Worm (Caenorhabditis elegans): ENCODE results near the gene Y54G9A.5.

Gene Y54G9A.5

ce11 chrII:13695343-13696332 lies 27.2 kb upstream of the Y54G9A.5 start, which contains the start of gene kqt-3:
kqt-3 (plus strand) TSS chrII:13696282.
- TF ChIP-seq tbx-2 (tag; optimal IDR thresholded peaks at IDR 0.05) (no peak), elt-2 (tag; optimal IDR thresholded peaks at IDR 0.05) (peak; percentile 12)

- TF ChIP-seq pqm-1 (tag; optimal IDR thresholded peaks at IDR 0.05) (no peak), ceh-16 (tag; optimal IDR thresholded peaks at IDR 0.05) (no peak), nhr-12 (tag; optimal IDR thresholded peaks at IDR 0.05) (no peak), sea-2 (GFP tag; optimal IDR thresholded peaks at IDR 0.05) (no peak)
Measured at ce11 chrII:13697691-13698090, 25.1 kb upstream of the Y54G9A.5 start.

- TF ChIP-seq elt-2 (tag; optimal IDR thresholded peaks at IDR 0.05) = peak; percentile 66
- no peak for TF ChIP-seq hmg-11 (tag; optimal IDR thresholded peaks at IDR 0.05)
Measured at ce11 chrII:13711493-13712055, 11.2 kb upstream of the Y54G9A.5 start.

ce11 chrII:13713239-13713638 lies 9.6 kb upstream of the Y54G9A.5 start:
- no peak for TF ChIP-seq pqm-1 (tag; optimal IDR thresholded peaks at IDR 0.05)
- TF ChIP-seq nhr-23 (tag; optimal IDR thresholded peaks at IDR 0.05) = no peak
- no peak for TF ChIP-seq zag-1 (tag; optimal IDR thresholded peaks at IDR 0.05)
- no peak for TF ChIP-seq pha-4 (tag; optimal IDR thresholded peaks at IDR 0.05)
- no peak for TF ChIP-seq nhr-237 (tag; optimal IDR thresholded peaks at IDR 0.05)
- no peak for TF ChIP-seq ama-1 (optimal IDR thresholded peaks at IDR 0.05)
- TF ChIP-seq egl-5 (tag; optimal IDR thresholded peaks at IDR 0.05) = no peak
- TF ChIP-seq unc-39 (tag; optimal IDR thresholded peaks at IDR 0.05) = no peak
- no peak for TF ChIP-seq elt-3 (tag; optimal IDR thresholded peaks at IDR 0.05)

- TF ChIP-seq nhr-76 (tag; optimal IDR thresholded peaks at IDR 0.05) (no peak), elt-1 (tag; optimal IDR thresholded peaks at IDR 0.05) (no peak), nhr-43 (tag; optimal IDR thresholded peaks at IDR 0.05; ENCODE audit: poor library complexity, severe bottlenecking) (no peak), fos-1 (tag; optimal IDR thresholded peaks at IDR 0.05) (no peak), sea-2 (GFP tag; optimal IDR thresholded peaks at IDR 0.05) (no peak), pha-4 (tag; optimal IDR thresholded peaks at IDR 0.05) (no peak), ama-1 (optimal IDR thresholded peaks at IDR 0.05) (no peak), nhr-11 (tag; optimal IDR thresholded peaks at IDR 0.05) (no peak), zag-1 (tag; optimal IDR thresholded peaks at IDR 0.05) (no peak), ceh-9 (tag; optimal IDR thresholded peaks at IDR 0.05) (no peak), ceh-16 (tag; optimal IDR thresholded peaks at IDR 0.05) (no peak), nhr-67 (tag; optimal IDR thresholded peaks at IDR 0.05) (no peak), tbx-2 (tag; optimal IDR thresholded peaks at IDR 0.05) (no peak), ceh-28 (tag; optimal IDR thresholded peaks at IDR 0.05) (no peak), elt-3 (tag; optimal IDR thresholded peaks at IDR 0.05) (no peak), unc-62 (GFP tag; optimal IDR thresholded peaks at IDR 0.05) (no peak), egl-27 (tag; optimal IDR thresholded peaks at IDR 0.05) (no peak), eor-1 (tag; optimal IDR thresholded peaks at IDR 0.05) (no peak), nfya-1 (tag; optimal IDR thresholded peaks at IDR 0.05; ENCODE audit: insufficient read depth) (no peak)
Measured at ce11 chrII:13715333-13715732, 7.5 kb upstream of the Y54G9A.5 start.

ce11 chrII:13715733-13716132 lies 7.1 kb upstream of the Y54G9A.5 start, which contains the start of gene zipt-2.3:
zipt-2.3 (minus strand) TSS chrII:13715879.
- TF ChIP-seq pqm-1 (tag; optimal IDR thresholded peaks at IDR 0.05) (peak; percentile 63), lin-15B (tag; optimal IDR thresholded peaks at IDR 0.05) (no peak), skn-1 (tag; optimal IDR thresholded peaks at IDR 0.05) (no peak), pha-4 (tag; optimal IDR thresholded peaks at IDR 0.05) (peak; percentile 26), elt-2 (tag; optimal IDR thresholded peaks at IDR 0.05) (peak; percentile 75)

Data from whole organism, L3 larva.